Fruit fly (Drosophila melanogaster): Measurements from ENCODE around the gene ND-ACP.

DNA sequence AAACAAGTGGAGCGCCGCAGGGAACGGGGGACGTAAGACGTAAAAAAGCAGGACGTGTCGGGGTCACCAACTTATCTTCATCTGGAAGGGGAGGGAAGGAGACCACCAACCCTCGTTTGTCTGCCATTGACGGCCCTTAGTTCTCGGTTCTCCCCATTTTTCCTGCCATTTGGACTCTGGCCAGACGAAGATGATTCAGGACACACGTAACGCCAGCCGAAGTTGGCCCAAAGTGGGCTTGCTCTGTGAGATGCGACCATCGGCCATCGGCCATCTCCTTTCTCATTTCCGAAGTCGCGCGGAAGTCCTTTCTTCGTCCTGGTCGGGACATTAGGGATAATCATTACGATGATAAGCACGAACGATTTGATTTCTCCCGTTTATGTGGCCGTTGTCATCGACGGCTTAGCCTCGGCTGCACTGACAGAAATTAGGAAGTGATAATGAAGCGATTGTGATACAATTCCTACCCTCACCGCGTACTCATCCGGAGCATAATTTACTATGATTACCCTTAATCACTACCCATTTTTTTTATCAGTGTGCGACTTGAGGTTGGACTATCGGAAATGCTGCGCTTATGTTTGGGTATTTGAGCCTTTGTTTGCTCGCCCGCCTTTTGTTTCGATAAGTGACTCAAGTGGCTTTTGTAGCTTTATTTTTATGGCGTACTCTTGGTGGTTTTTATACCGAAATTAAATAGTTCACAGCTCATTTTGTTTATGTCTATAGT, 48.7 kb upstream of the ND-ACP start:
- TF ChIP-seq CG6276 (GFP tag; optimal IDR thresholded peaks at IDR 0.05) = no peak
- no peak for TF ChIP-seq CG6792 (GFP tag; optimal IDR thresholded peaks at IDR 0.05)
- no peak for TF ChIP-seq Blimp-1 (GFP tag; optimal IDR thresholded peaks at IDR 0.05)
- TF ChIP-seq Gug (GFP tag; IDR thresholded peaks at IDR 0.05) = no peak
- no peak for TF ChIP-seq dac (GFP tag; optimal IDR thresholded peaks at IDR 0.05)
- no peak for TF ChIP-seq CG10631 (GFP tag; optimal IDR thresholded peaks at IDR 0.05)

Measured in whole organism, prepupa.